Fruit fly (Drosophila melanogaster) whole organism: ENCODE data around the gene CG17637.

Experiments
- CG8478 ChIP-seq: fragments of >200 bp; optimal IDR thresholded peaks from 2 replicates; lab custom pipeline; 2018; ENCODE audit warnings: inconsistent platforms
- EcR ChIP-seq, 2 experiments: fragments of >200 bp; optimal IDR thresholded peaks; 2 replicates each; lab custom pipeline; 2017; ENCODE audit warnings: missing biosample characterization in 2 of 2, missing genetic modification characterization in 2 of 2, missing genetic modification reagents in 2 of 2
- pan ChIP-seq: fragments of >200 bp; optimal IDR thresholded peaks from 2 replicates; lab custom pipeline; 2017
- psq ChIP-seq: fragments of >200 bp; optimal IDR thresholded peaks from 2 replicates; lab custom pipeline; 2017
- usp ChIP-seq: fragments of >200 bp; optimal IDR thresholded peaks from 2 replicates; lab custom pipeline; 2017; ENCODE audit warnings: missing biosample characterization, missing genetic modification characterization, mixed read lengths

DNA sequence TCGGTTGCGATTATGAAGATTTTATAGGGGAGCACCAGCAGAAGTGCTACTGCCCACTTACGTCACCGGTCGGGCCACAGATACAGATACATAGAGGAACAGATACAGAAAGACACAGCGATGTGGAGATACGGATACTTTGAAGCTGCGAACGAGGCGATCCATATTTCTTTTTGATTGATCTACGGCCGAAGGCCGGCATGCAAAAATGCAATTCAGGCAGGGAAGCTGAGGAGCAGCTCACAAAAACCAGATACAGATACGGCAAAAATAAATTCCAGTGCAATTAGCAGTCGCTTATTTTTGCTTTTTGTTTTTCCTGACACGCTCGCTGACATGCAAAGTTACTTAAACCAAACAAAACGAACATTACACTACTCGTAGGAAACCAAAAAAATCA lies 27.3 kb downstream of the CG17637 start:
- TF ChIP-seq CG8478 (lab: Kevin White, UChicago): no peak
- TF ChIP-seq usp (GFP tag; lab: Kevin White, UChicago): no peak
- no peak for TF ChIP-seq EcR (GFP tag; optimal IDR thresholded peaks at IDR 0.05; lab: Kevin White, UChicago)
- no peak for TF ChIP-seq psq (lab: Kevin White, UChicago)
- no peak for TF ChIP-seq pan
